Worm (Caenorhabditis elegans): ENCODE data around the gene apx-1.

Gene apx-1

DNA sequence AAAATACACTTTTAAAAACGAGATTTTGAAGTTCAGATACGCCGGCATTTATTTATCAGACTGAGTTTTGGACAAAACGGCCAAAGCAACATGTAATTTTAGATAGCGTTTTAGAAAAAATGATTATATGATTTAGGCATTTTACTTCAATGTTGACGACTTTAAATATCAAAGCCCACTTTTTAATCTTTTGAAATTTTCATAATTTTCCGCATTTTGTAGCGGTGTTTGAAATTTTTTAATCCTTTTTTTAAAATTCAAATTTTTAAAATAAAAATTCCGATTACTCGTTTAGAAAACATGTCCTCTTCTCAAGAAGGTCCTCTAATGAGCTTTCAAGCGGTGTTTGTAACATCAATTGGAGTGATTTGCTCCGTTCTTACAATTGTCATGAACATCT lies 40.2 kb upstream of the apx-1 start, which contains the start of gene srbc-6:
Gene srbc-6, plus strand, starts transcription at position 301 of the 400 bp plus-strand sequence.
- TF ChIP-seq ceh-24 (tag; optimal IDR thresholded peaks at IDR 0.05) (no peak), ceh-19 (GFP tag; optimal IDR thresholded peaks at IDR 0.05) (no peak), che-1 (tag; optimal IDR thresholded peaks at IDR 0.05) (no peak), F13H6.1 (tag; optimal IDR thresholded peaks at IDR 0.05) (no peak), nhr-11 (tag; optimal IDR thresholded peaks at IDR 0.05) (no peak), K02D7.2 (tag; optimal IDR thresholded peaks at IDR 0.05) (no peak), ceh-9 (tag; optimal IDR thresholded peaks at IDR 0.05) (no peak), gmeb-2 (tag; optimal IDR thresholded peaks at IDR 0.05) (no peak), ceh-31 (tag; optimal IDR thresholded peaks at IDR 0.05) (no peak), ceh-14 (tag; optimal IDR thresholded peaks at IDR 0.05) (no peak), ttx-3 (tag; optimal IDR thresholded peaks at IDR 0.05) (no peak), dve-1 (tag; optimal IDR thresholded peaks at IDR 0.05) (no peak), lim-6 (tag; optimal IDR thresholded peaks at IDR 0.05) (no peak), hlh-13 (GFP tag; optimal IDR thresholded peaks at IDR 0.05) (no peak), ceh-34 (tag; optimal IDR thresholded peaks at IDR 0.05) (no peak), odd-2 (tag; optimal IDR thresholded peaks at IDR 0.05) (no peak), pag-3 (tag; optimal IDR thresholded peaks at IDR 0.05; ENCODE audit: borderline replicate concordance) (no peak), zip-5 (tag; optimal IDR thresholded peaks at IDR 0.05) (no peak), ceh-18 (tag; optimal IDR thresholded peaks at IDR 0.05) (no peak), K09A11.1 (tag; optimal IDR thresholded peaks at IDR 0.05; ENCODE audit: insufficient read depth) (no peak)

DNA sequence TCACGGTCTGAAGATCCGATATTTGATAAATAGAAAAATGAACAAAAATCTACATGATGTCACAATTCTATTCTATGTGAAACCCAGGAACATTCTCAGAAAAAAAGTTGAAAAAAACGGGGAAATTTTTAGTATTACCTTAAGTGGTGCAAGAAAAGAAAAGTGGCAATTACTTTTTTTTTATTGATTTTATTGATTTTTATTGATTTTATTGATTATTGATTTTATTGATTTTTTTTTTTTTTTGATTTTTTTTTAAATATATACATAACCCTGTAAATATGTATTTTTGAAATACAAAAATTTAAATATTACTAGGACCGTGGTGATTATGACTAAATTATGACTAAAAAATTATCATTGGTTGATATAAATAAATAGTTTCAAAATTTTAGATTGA lies 38.4 kb upstream of the apx-1 start:
- TF ChIP-seq ceh-2 (tag; optimal IDR thresholded peaks at IDR 0.05) = no peak
- TF ChIP-seq ceh-31 (tag; optimal IDR thresholded peaks at IDR 0.05) = no peak
- TF ChIP-seq ceh-18 (tag; optimal IDR thresholded peaks at IDR 0.05) = no peak
- no peak for TF ChIP-seq odd-2 (tag; optimal IDR thresholded peaks at IDR 0.05)
- TF ChIP-seq F13H6.1 (tag; optimal IDR thresholded peaks at IDR 0.05) = no peak
- no peak for TF ChIP-seq hlh-6 (tag; optimal IDR thresholded peaks at IDR 0.05)
- TF ChIP-seq unc-42 (tag; optimal IDR thresholded peaks at IDR 0.05) = no peak
- no peak for TF ChIP-seq gmeb-2 (tag; optimal IDR thresholded peaks at IDR 0.05)
- TF ChIP-seq ceh-45 (GFP tag; IDR thresholded peaks at IDR 0.05) = no peak
- TF ChIP-seq hlh-15 (tag; optimal IDR thresholded peaks at IDR 0.05) = no peak
- TF ChIP-seq ceh-14 (tag; optimal IDR thresholded peaks at IDR 0.05) = no peak
- no peak for TF ChIP-seq pros-1 (tag; optimal IDR thresholded peaks at IDR 0.05)
- no peak for TF ChIP-seq hlh-13 (GFP tag; optimal IDR thresholded peaks at IDR 0.05)
- no peak for TF ChIP-seq ceh-19 (GFP tag; optimal IDR thresholded peaks at IDR 0.05)
- TF ChIP-seq pha-2 (tag; optimal IDR thresholded peaks at IDR 0.05) = no peak
- no peak for TF ChIP-seq nfya-1 (tag; optimal IDR thresholded peaks at IDR 0.05)

- TF ChIP-seq hlh-13 (GFP tag; optimal IDR thresholded peaks at IDR 0.05) (no peak), gmeb-2 (tag; optimal IDR thresholded peaks at IDR 0.05) (no peak), pax-1 (tag; optimal IDR thresholded peaks at IDR 0.05) (no peak), fkh-10 (GFP tag; optimal IDR thresholded peaks at IDR 0.05) (no peak), nhr-232 (tag; optimal IDR thresholded peaks at IDR 0.05) (no peak), ztf-16 (tag; optimal IDR thresholded peaks at IDR 0.05) (no peak), pha-2 (tag; optimal IDR thresholded peaks at IDR 0.05) (no peak), ceh-19 (GFP tag; optimal IDR thresholded peaks at IDR 0.05) (no peak), hlh-8 (tag; optimal IDR thresholded peaks at IDR 0.05) (no peak), fax-1 (tag; optimal IDR thresholded peaks at IDR 0.05) (no peak), syd-9 (tag; optimal IDR thresholded peaks at IDR 0.05) (no peak), ceh-22 (tag; optimal IDR thresholded peaks at IDR 0.05) (no peak), npax-4 (tag; optimal IDR thresholded peaks at IDR 0.05) (no peak), sdc-2 (tag; optimal IDR thresholded peaks at IDR 0.05) (no peak), unc-3 (GFP tag; conservative IDR thresholded peaks at IDR 0.05) (no peak), unc-3 (tag; optimal IDR thresholded peaks at IDR 0.05) (no peak)
Measured at ce11 chrV:3176161-3176560, 33.8 kb upstream of the apx-1 start, which contains the start of gene srab-8. Gene srab-8, plus strand, starts transcription at chrV:3176461.

Measured in whole organism, late embryonic.